Worm (Caenorhabditis elegans): Measurements from ENCODE around the gene T12C9.7.

- no peak for TF ChIP-seq ama-1 (optimal IDR thresholded peaks at IDR 0.05)
- no peak for TF ChIP-seq scrt-1 (GFP tag; IDR thresholded peaks at IDR 0.05)
- no peak for TF ChIP-seq tbx-11 (GFP tag; IDR thresholded peaks at IDR 0.05)
Observed at ce11 chrII:4478303-4478702, 17.6 kb upstream of the T12C9.7 start, which contains the start of gene T05C1.1.

Data from whole organism, early embryonic.